Fruit fly (Drosophila melanogaster) whole organism, embryonic: Measurements from ENCODE around the gene CG10041.

Experiments
- Abd-B ChIP-seq: fragments of 200-800 bp; sonication (Bioruptor generic); optimal IDR thresholded peaks from 2 replicates; lab custom pipeline; 2018; ENCODE audit warnings: missing biosample characterization, mild to moderate bottlenecking, missing genetic modification characterization, moderate library complexity
- Bteb2 ChIP-seq: fragments of 200-800 bp; sonication (Bioruptor generic); optimal IDR thresholded peaks from 2 replicates; lab custom pipeline; 2016; ENCODE audit warnings: missing biosample characterization, missing genetic modification characterization
- CG15073 ChIP-seq: fragments of 200-800 bp; sonication (Bioruptor generic); optimal IDR thresholded peaks from 2 replicates; lab custom pipeline; 2016; ENCODE audit warnings: missing biosample characterization, missing genetic modification characterization
- CG15514 ChIP-seq: fragments of 200-800 bp; sonication (Bioruptor generic); optimal IDR thresholded peaks from 3 replicates; lab custom pipeline; 2017; ENCODE audit warnings: missing biosample characterization, missing genetic modification characterization, mild to moderate bottlenecking, moderate library complexity, missing genetic modification reagents
- CG1603 ChIP-seq: fragments of 200-800 bp; sonication (Bioruptor generic); optimal IDR thresholded peaks from 2 replicates; lab custom pipeline; 2019; ENCODE audit warnings: missing biosample characterization, mild to moderate bottlenecking, missing genetic modification characterization, moderate library complexity
- CG18599 ChIP-seq: fragments of 200-800 bp; sonication (Bioruptor generic); optimal IDR thresholded peaks from 3 replicates; lab custom pipeline; 2017; ENCODE audit warnings: missing biosample characterization, missing genetic modification characterization, mild to moderate bottlenecking, moderate library complexity, missing genetic modification reagents
- CG2116 ChIP-seq: fragments of 200-800 bp; sonication (Bioruptor generic); optimal IDR thresholded peaks from 3 replicates; lab custom pipeline; 2018; ENCODE audit warnings: missing biosample characterization, mild to moderate bottlenecking, missing genetic modification characterization
- CG2199 ChIP-seq: fragments of 200-800 bp; sonication (Bioruptor generic); IDR thresholded peaks from 3 replicates; pipeline ENCODE4 v1.3.6; 2022; ENCODE audit warnings: missing biosample characterization, missing genetic modification characterization
- CG32532 ChIP-seq: fragments of 200-800 bp; sonication (Bioruptor generic); IDR thresholded peaks from 2 replicates; pipeline ENCODE4 v1.3.6; 2022; ENCODE audit warnings: missing biosample characterization, missing genetic modification characterization
- CG34224 ChIP-seq: fragments of 200-800 bp; sonication (Bioruptor generic); IDR thresholded peaks from 3 replicates; pipeline ENCODE4 v1.3.6; 2022; ENCODE audit warnings: missing biosample characterization, missing genetic modification characterization; ENCODE audit not compliant: partially characterized antibody
- CG7987 ChIP-seq: fragments of 200-800 bp; sonication (Bioruptor generic); optimal IDR thresholded peaks from 2 replicates; lab custom pipeline; 2018; ENCODE audit warnings: missing biosample characterization, mild to moderate bottlenecking, missing genetic modification characterization, moderate library complexity
- CG8281 ChIP-seq: fragments of 200-800 bp; sonication (Bioruptor generic); optimal IDR thresholded peaks from 2 replicates; lab custom pipeline; 2018; ENCODE audit warnings: missing biosample characterization, mild to moderate bottlenecking, missing genetic modification characterization, moderate library complexity
- CG8924 ChIP-seq: fragments of 200-800 bp; optimal IDR thresholded peaks from 3 replicates; lab custom pipeline; 2019; ENCODE audit warnings: missing biosample characterization, mild to moderate bottlenecking, missing genetic modification characterization, moderate library complexity
- D19B ChIP-seq: fragments of 200-800 bp; sonication (Bioruptor generic); optimal IDR thresholded peaks from 2 replicates; lab custom pipeline; 2017; ENCODE audit warnings: missing biosample characterization, mild to moderate bottlenecking, missing genetic modification characterization
- Dbx ChIP-seq: fragments of 200-800 bp; sonication (Bioruptor generic); IDR thresholded peaks from 3 replicates; pipeline ENCODE4 v1.3.6; 2022; ENCODE audit warnings: missing biosample characterization, missing genetic modification characterization
- Deaf1 ChIP-seq: fragments of 200-800 bp; optimal IDR thresholded peaks from 3 replicates; lab custom pipeline; 2019; ENCODE audit warnings: missing biosample characterization, mild to moderate bottlenecking, missing genetic modification characterization, moderate library complexity
- Ets65A ChIP-seq: fragments of 200-800 bp; sonication (Bioruptor generic); peaks from one replicate; lab custom pipeline; 2016; ENCODE audit warnings: missing biosample characterization, missing genetic modification characterization
- HmgZ ChIP-seq: fragments of 200-800 bp; sonication (Bioruptor generic); optimal IDR thresholded peaks from 2 replicates; lab custom pipeline; 2018; ENCODE audit warnings: missing biosample characterization, mild to moderate bottlenecking, missing genetic modification characterization
- Lpt ChIP-seq: fragments of >200 bp; optimal IDR thresholded peaks from 2 replicates; lab custom pipeline; 2018; ENCODE audit warnings: missing biosample characterization, missing genetic modification characterization
- MESR4 ChIP-seq: fragments of 200-800 bp; sonication (Bioruptor generic); optimal IDR thresholded peaks from 2 replicates; lab custom pipeline; 2018; ENCODE audit warnings: missing biosample characterization, mild to moderate bottlenecking, missing genetic modification characterization, moderate library complexity
- Max ChIP-seq: fragments of 200-800 bp; sonication (Bioruptor generic); optimal IDR thresholded peaks from 2 replicates; lab custom pipeline; 2016; ENCODE audit warnings: missing biosample characterization, mild to moderate bottlenecking, missing genetic modification characterization
- NFAT ChIP-seq: fragments of 200-800 bp; sonication (Bioruptor generic); IDR thresholded peaks from 2 replicates; pipeline ENCODE4 v1.3.6; 2022; ENCODE audit warnings: missing biosample characterization, missing genetic modification characterization
- Neu2 ChIP-seq: fragments of 200-800 bp; sonication (Bioruptor generic); optimal IDR thresholded peaks from 3 replicates; lab custom pipeline; 2016; ENCODE audit warnings: missing biosample characterization, missing genetic modification characterization, borderline replicate concordance
- Nf-YC ChIP-seq: fragments of 200-800 bp; optimal IDR thresholded peaks from 3 replicates; lab custom pipeline; 2019; ENCODE audit warnings: missing biosample characterization, mild to moderate bottlenecking, missing genetic modification characterization, moderate library complexity
- Ptx1 ChIP-seq: fragments of 200-800 bp; sonication (Bioruptor generic); IDR thresholded peaks from 2 replicates; pipeline ENCODE4 v1.3.6; 2022; ENCODE audit warnings: missing biosample characterization, missing genetic modification characterization
- Sry-δ ChIP-seq: fragments of 200-800 bp; sonication (Bioruptor generic); optimal IDR thresholded peaks from 2 replicates; lab custom pipeline; 2016; ENCODE audit warnings: missing biosample characterization, missing genetic modification characterization
- Trl ChIP-seq, 3 experiments: fragments of >200 bp in 2 of 3; fragments of 200-800 bp in 1 of 3; sonication (Bioruptor generic) in 1 of 3; optimal IDR thresholded peaks; 2 replicates in 1 of 3; 3 replicates in 2 of 3; lab custom pipeline; 2016 to 2017; ENCODE audit warnings: missing biosample characterization in 1 of 3, missing genetic modification characterization in 1 of 3
- Usf ChIP-seq: fragments of 200-800 bp; sonication (Bioruptor generic); optimal IDR thresholded peaks from 2 replicates; lab custom pipeline; 2017; ENCODE audit warnings: missing genotype, missing biosample characterization, missing genetic modification characterization
- ase ChIP-seq: fragments of 200-800 bp; sonication (Bioruptor generic); IDR thresholded peaks from 3 replicates; pipeline ENCODE4 v1.3.6; 2022; ENCODE audit warnings: missing biosample characterization, missing genetic modification characterization
- bcd ChIP-seq: fragments of 200-800 bp; sonication (Bioruptor generic); optimal IDR thresholded peaks from 2 replicates; lab custom pipeline; 2017; ENCODE audit warnings: missing biosample characterization, mild to moderate bottlenecking, missing genetic modification characterization
- bigmax ChIP-seq: fragments of 200-800 bp; sonication (Bioruptor generic); optimal IDR thresholded peaks from 2 replicates; lab custom pipeline; 2018; ENCODE audit warnings: missing biosample characterization, mild to moderate bottlenecking, missing genetic modification characterization
- bsh ChIP-seq, 2 experiments: fragments of 200-800 bp; sonication (Bioruptor generic); optimal IDR thresholded peaks; 2 replicates each; lab custom pipeline; 2017 to 2018; ENCODE audit warnings: mild to moderate bottlenecking in 2 of 2, missing biosample characterization in 2 of 2, missing genetic modification characterization in 2 of 2, moderate library complexity in 1 of 2
- chm ChIP-seq: fragments of 200-800 bp; sonication (Bioruptor generic); IDR thresholded peaks from 2 replicates; pipeline ENCODE4 v1.3.6; 2022; ENCODE audit warnings: missing biosample characterization, missing genetic modification characterization
- gcm2 ChIP-seq: fragments of 200-800 bp; sonication (Bioruptor generic); optimal IDR thresholded peaks from 2 replicates; lab custom pipeline; 2016; ENCODE audit warnings: missing biosample characterization, missing genetic modification characterization
- grn ChIP-seq: fragments of 200-800 bp; sonication (Bioruptor generic); optimal IDR thresholded peaks from 3 replicates; lab custom pipeline; 2017; ENCODE audit warnings: missing biosample characterization, missing genetic modification characterization
- gt ChIP-seq: fragments of 200-800 bp; sonication (Bioruptor generic); IDR thresholded peaks from 2 replicates; pipeline ENCODE4 v1.3.6; 2022; ENCODE audit warnings: missing biosample characterization, missing genetic modification characterization
- ham ChIP-seq: fragments of 200-800 bp; sonication (Bioruptor generic); IDR thresholded peaks from 2 replicates; pipeline ENCODE4 v1.3.6; 2022; ENCODE audit warnings: missing biosample characterization, missing genetic modification characterization
- kni ChIP-seq: fragments of 200-800 bp; sonication (Bioruptor generic); optimal IDR thresholded peaks from 3 replicates; lab custom pipeline; 2017; ENCODE audit warnings: mild to moderate bottlenecking, missing biosample characterization, missing genetic modification reagents, missing genetic modification characterization
- lbe ChIP-seq: fragments of 200-800 bp; sonication (Bioruptor generic); optimal IDR thresholded peaks from 2 replicates; lab custom pipeline; 2016; ENCODE audit warnings: missing biosample characterization, mild to moderate bottlenecking, missing genetic modification characterization
- nerfin-2 ChIP-seq: fragments of 200-800 bp; sonication (Bioruptor generic); IDR thresholded peaks from 2 replicates; pipeline ENCODE4 v1.3.6; 2022; ENCODE audit warnings: missing biosample characterization, missing genetic modification characterization; ENCODE audit not compliant: partially characterized antibody
- oc ChIP-seq: fragments of 200-800 bp; sonication (Bioruptor generic); optimal IDR thresholded peaks from 2 replicates; lab custom pipeline; 2018; ENCODE audit warnings: missing biosample characterization, mild to moderate bottlenecking, missing genetic modification characterization, moderate library complexity
- phol ChIP-seq: fragments of 200-800 bp; sonication (Bioruptor generic); optimal IDR thresholded peaks from 3 replicates; lab custom pipeline; 2018; ENCODE audit warnings: missing biosample characterization, mild to moderate bottlenecking, missing genetic modification characterization, moderate library complexity
- pum ChIP-seq: fragments of 200-800 bp; sonication (Bioruptor generic); optimal IDR thresholded peaks from 2 replicates; lab custom pipeline; 2016; ENCODE audit warnings: missing biosample characterization, missing genetic modification characterization
- sc ChIP-seq, 3 experiments: fragments of >200 bp in 2 of 3; fragments of 200-800 bp in 1 of 3; sonication (Bioruptor generic) in 1 of 3; optimal IDR thresholded peaks; 2 replicates in 2 of 3; 3 replicates in 1 of 3; lab custom pipeline; 2017; ENCODE audit warnings: mild to moderate bottlenecking in 1 of 3, missing biosample characterization in 1 of 3, missing genetic modification characterization in 1 of 3, missing genetic modification reagents in 1 of 3
- sim ChIP-seq: fragments of 200-800 bp; sonication (Bioruptor generic); IDR thresholded peaks from 2 replicates; pipeline ENCODE4 v1.3.6; 2022; ENCODE audit warnings: missing biosample characterization, missing genetic modification characterization
- sob ChIP-seq: fragments of 200-800 bp; sonication (Bioruptor generic); IDR thresholded peaks from 2 replicates; pipeline ENCODE4 v1.3.6; 2022; ENCODE audit warnings: missing biosample characterization, missing genetic modification characterization
- sqz ChIP-seq: fragments of 200-800 bp; sonication (Bioruptor generic); optimal IDR thresholded peaks from 3 replicates; lab custom pipeline; 2018; ENCODE audit warnings: missing biosample characterization, mild to moderate bottlenecking, missing genetic modification characterization
- unc-4 ChIP-seq: fragments of 200-800 bp; sonication (Bioruptor generic); IDR thresholded peaks from 2 replicates; pipeline ENCODE4 v1.3.6; 2022; ENCODE audit warnings: missing biosample characterization, missing genetic modification characterization; ENCODE audit not compliant: partially characterized antibody
- unpg ChIP-seq: fragments of 200-800 bp; sonication (Bioruptor generic); optimal IDR thresholded peaks from 3 replicates; lab custom pipeline; 2018; ENCODE audit warnings: missing biosample characterization, mild to moderate bottlenecking, missing genetic modification characterization, moderate library complexity
- vvl ChIP-seq: fragments of 200-800 bp; sonication (Bioruptor generic); IDR thresholded peaks from 2 replicates; pipeline ENCODE4 v1.3.6; 2022; ENCODE audit warnings: missing biosample characterization, missing genetic modification characterization

Gene CG10041

dm6 chr3R:12359837-12360236, 7.9 kb upstream of the CG10041 start, which contains the start of gene CG4115 (continued):
- no peak for TF ChIP-seq Lpt
- no peak for TF ChIP-seq D19B
- no peak for TF ChIP-seq bigmax (GFP tag; lab: Kevin White, UChicago)
- peak; percentile 29; the same call in 1 of the 2 replicates for TF ChIP-seq ham (GFP tag; lab: Robert Waterston, UW)
- no peak for TF ChIP-seq CG8924
- no peak for TF ChIP-seq CG15073 (GFP tag; lab: Kevin White, UChicago)
- TF ChIP-seq Trl (optimal IDR thresholded peaks at IDR 0.05; lab: Kevin White, UChicago): peak; percentile 7 to 32
- no peak for TF ChIP-seq Trl (GFP tag; optimal IDR thresholded peaks at IDR 0.05; lab: Kevin White, UChicago)
- TF ChIP-seq CG32532 (GFP tag; lab: Robert Waterston, UW): no peak
- no peak for TF ChIP-seq lbe
- no peak for TF ChIP-seq CG18599 (GFP tag; lab: Kevin White, UChicago)
- TF ChIP-seq Abd-B: no peak
- TF ChIP-seq oc (tag; lab: Kevin White, UChicago): no peak
- peak; percentile 40 for TF ChIP-seq sqz (GFP tag; lab: Kevin White, UChicago)
- no peak for TF ChIP-seq CG7987 (GFP tag; lab: Kevin White, UChicago)
- no peak for TF ChIP-seq CG2116
- TF ChIP-seq kni (GFP tag; lab: Kevin White, UChicago): peak; percentile 23
- TF ChIP-seq vvl (GFP tag; lab: Robert Waterston, UW): no peak
- TF ChIP-seq CG8281: no peak
- no peak for TF ChIP-seq unc-4 (GFP tag; lab: Robert Waterston, UW)

dm6 chr3R:12356044-12356443, 4.1 kb upstream of the CG10041 start, which contains the start of gene MBD-R2:
MBD-R2 (minus strand) TSS chr3R:12356265.
- TF ChIP-seq CG1603 (tag; lab: Kevin White, UChicago) (peak; percentile 39), ase (GFP tag; lab: Robert Waterston, UW) (no peak), Deaf1 (tag; lab: Kevin White, UChicago) (no peak), unpg (GFP tag; lab: Kevin White, UChicago) (no peak), Nf-YC (tag; lab: Kevin White, UChicago) (peak; percentile 24), phol (peak; percentile 20), gt (GFP tag; lab: Robert Waterston, UW) (no peak), nerfin-2 (GFP tag; lab: Robert Waterston, UW) (no peak), Bteb2 (GFP tag; lab: Kevin White, UChicago) (no peak), Ptx1 (GFP tag; lab: Robert Waterston, UW) (no peak), Neu2 (GFP tag; lab: Kevin White, UChicago) (no peak), MESR4 (GFP tag; lab: Kevin White, UChicago) (peak; percentile 96), Dbx (GFP tag; lab: Robert Waterston, UW) (no peak), Sry-δ (GFP tag; lab: Kevin White, UChicago) (peak; percentile 62), CG34224 (GFP tag; lab: Robert Waterston, UW) (peak; percentile 66; the same call in 2 of the 3 replicates), Ets65A (no peak), sim (GFP tag; lab: Robert Waterston, UW) (no peak), sob (GFP tag; lab: Robert Waterston, UW) (no peak), chm (GFP tag; lab: Robert Waterston, UW) (no peak), CG15514 (GFP tag; lab: Kevin White, UChicago) (peak; percentile 47), grn (GFP tag; lab: Kevin White, UChicago) (no peak), Usf (GFP tag; lab: Kevin White, UChicago) (no peak), sc (optimal IDR thresholded peaks at IDR 0.05; lab: Kevin White, UChicago) (no peak), sc (GFP tag; optimal IDR thresholded peaks at IDR 0.05; lab: Kevin White, UChicago) (no peak), bcd (no peak), CG2199 (GFP tag; lab: Robert Waterston, UW) (no peak), HmgZ (tag; lab: Kevin White, UChicago) (peak; percentile 47), pum (no peak), NFAT (GFP tag; lab: Robert Waterston, UW) (no peak), gcm2 (no peak), vvl (GFP tag; lab: Robert Waterston, UW) (peak; percentile 15; the same call in 1 of the 2 replicates), Max (peak; percentile 14), bsh (GFP tag; optimal IDR thresholded peaks at IDR 0.05; lab: Kevin White, UChicago) (no peak)
